Worm (Caenorhabditis elegans) whole organism, mixed stage, embryonic: ENCODE measurements around the gene EEED8.12.

ENCODE experiments used
- M03D4.4 ChIP-seq: sonication (generic microtip); optimal IDR thresholded peaks from 2 replicates; lab custom pipeline; 2017; ENCODE audit warnings: mild to moderate bottlenecking, missing genetic modification characterization, missing compliant biosample characterization
- bed-3 ChIP-seq: fragments of 200-800 bp; sonication (Bioruptor generic); optimal IDR thresholded peaks from 3 replicates; lab custom pipeline; 2018; ENCODE audit warnings: mild to moderate bottlenecking, missing genetic modification characterization, moderate library complexity, missing compliant biosample characterization
- blmp-1 ChIP-seq: fragments of 150-350 bp; optimal IDR thresholded peaks from 2 replicates; lab custom pipeline; 2014; ENCODE audit warnings: missing biosample characterization, missing genetic modification characterization
- ces-1 ChIP-seq: fragments of 150-350 bp; optimal IDR thresholded peaks from 2 replicates; lab custom pipeline; 2014; ENCODE audit warnings: missing biosample characterization, missing genetic modification reagents, missing genetic modification characterization
- lin-13 ChIP-seq: fragments of 150-350 bp; optimal IDR thresholded peaks from 2 replicates; lab custom pipeline; 2014; ENCODE audit warnings: missing biosample characterization, missing genetic modification characterization
- mep-1 ChIP-seq: fragments of 150-350 bp; optimal IDR thresholded peaks from 2 replicates; lab custom pipeline; 2017; ENCODE audit warnings: missing biosample characterization, missing genetic modification reagents, missing genetic modification characterization, inconsistent platforms
- nhr-237 ChIP-seq: fragments of 150-350 bp; optimal IDR thresholded peaks from 2 replicates; lab custom pipeline; 2014; ENCODE audit warnings: missing biosample characterization, missing genetic modification characterization
- pha-4 ChIP-seq: fragments of 150-350 bp; optimal IDR thresholded peaks from 2 replicates; lab custom pipeline; 2018; ENCODE audit warnings: missing biosample characterization, missing genetic modification reagents, missing genetic modification characterization
- sptf-1 ChIP-seq: sonication (generic microtip); optimal IDR thresholded peaks from 2 replicates; lab custom pipeline; 2017; ENCODE audit warnings: mild to moderate bottlenecking, missing genetic modification characterization, moderate library complexity, missing compliant biosample characterization
- unc-39 ChIP-seq: fragments of 150-350 bp; optimal IDR thresholded peaks from 2 replicates; lab custom pipeline; 2014; ENCODE audit warnings: missing biosample characterization, missing genetic modification characterization
- unc-62 ChIP-seq: fragments of 150-350 bp; optimal IDR thresholded peaks from 2 replicates; lab custom pipeline; 2014; ENCODE audit warnings: missing biosample characterization, missing genetic modification reagents, missing genetic modification characterization

DNA sequence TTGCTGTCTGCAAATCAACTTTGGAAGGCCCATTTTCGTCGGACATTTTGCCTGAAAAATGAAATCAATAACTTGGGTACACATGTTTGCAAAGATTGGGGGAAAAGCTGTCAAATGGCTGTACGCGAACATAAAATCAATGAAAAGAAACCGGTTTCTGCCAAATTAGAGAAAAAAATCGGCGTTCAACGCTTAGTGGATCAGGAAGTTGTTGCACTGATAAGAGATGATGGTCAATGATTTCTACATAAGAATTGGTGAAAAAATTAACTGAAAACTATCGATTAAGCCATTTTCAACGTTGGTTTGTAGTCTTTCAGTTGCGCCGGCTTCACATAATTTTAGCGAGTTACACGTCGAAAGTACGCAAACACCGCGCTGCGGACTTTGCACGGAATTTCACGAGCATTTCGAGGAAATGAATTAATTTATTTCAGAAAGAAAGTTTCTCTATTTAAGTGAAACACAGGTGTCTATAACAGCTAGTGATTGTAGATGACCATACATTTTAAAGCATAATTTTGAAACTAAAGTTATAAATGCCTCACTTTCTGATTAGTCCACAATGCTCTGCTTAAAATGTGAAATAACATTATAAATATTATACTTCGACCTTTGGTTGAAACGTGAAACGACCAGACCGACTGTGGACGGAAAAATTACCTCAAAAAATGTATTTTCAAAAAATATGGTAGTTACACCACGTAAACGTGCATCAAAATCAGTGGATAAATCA is 20.9 kb upstream of the EEED8.12 start, which contains the start of the genes F07F6.4 and F07F6.2:
- TF ChIP-seq unc-39 (tag; lab: Kevin White, UChicago) (no peak), M03D4.4 (tag; lab: Kevin White, UChicago) (no peak), pha-4 (tag; lab: Kevin White, UChicago) (no peak), unc-62 (GFP tag; lab: Kevin White, UChicago) (no peak), ces-1 (GFP tag; lab: Kevin White, UChicago) (no peak), mep-1 (tag; lab: Kevin White, UChicago) (peak; percentile 7), lin-13 (no peak), nhr-237 (tag; lab: Kevin White, UChicago) (no peak), blmp-1 (tag; lab: Kevin White, UChicago) (no peak), sptf-1 (tag; lab: Kevin White, UChicago) (no peak), bed-3 (GFP tag; lab: Kevin White, UChicago) (no peak)
